ENCODE assay signal across 1 fruit fly cellular context in the genomic region with DNA sequence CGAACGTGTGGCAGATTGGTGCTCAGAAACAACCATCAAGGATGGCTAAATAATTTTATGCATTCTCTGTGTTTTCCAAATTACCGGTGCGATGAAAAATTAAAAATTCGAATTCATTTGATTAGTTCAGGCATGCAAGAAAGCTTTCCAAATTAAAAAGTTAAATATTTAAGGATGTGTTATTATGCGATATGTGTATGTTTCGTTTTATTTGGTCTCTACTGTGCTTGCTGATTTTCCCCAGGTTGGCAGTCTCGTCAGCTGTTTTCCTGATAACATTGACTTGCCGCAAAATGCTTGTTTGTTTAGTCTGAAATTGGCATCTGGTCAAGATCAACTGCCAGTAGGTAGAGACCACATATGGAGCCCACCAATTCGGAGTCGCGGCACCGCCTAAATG.
TF ChIP-seq lines count a peak whose summit lies in the region.

CG2611 (plus strand) TSS at position 299 of the 400 bp plus-strand sequence.

TF ChIP-seq in whole organism, embryonic, 481 proteins besides CTCF, POLR2A, EP300 and RAD21 (continued from another document):
- TF ChIP-seq sug (tag; optimal IDR thresholded peaks at IDR 0.05; lab: Kevin White, UChicago) (peak; percentile 26), CG17802 (tag; optimal IDR thresholded peaks at IDR 0.05; lab: Kevin White, UChicago) (no peak), yki (optimal IDR thresholded peaks at IDR 0.05; lab: Kevin White, UChicago) (no peak), CG31388 (GFP tag; optimal IDR thresholded peaks at IDR 0.05; lab: Kevin White, UChicago) (no peak), Side (GFP tag; optimal IDR thresholded peaks at IDR 0.05; lab: Kevin White, UChicago) (peak; percentile 31), Usf (GFP tag; optimal IDR thresholded peaks at IDR 0.05; lab: Kevin White, UChicago) (no peak), bowl (GFP tag; IDR thresholded peaks at IDR 0.05; lab: Robert Waterston, UW) (no peak), CG12299 (tag; optimal IDR thresholded peaks at IDR 0.05; lab: Kevin White, UChicago) (no peak), ERR (GFP tag; optimal IDR thresholded peaks at IDR 0.05; lab: Kevin White, UChicago) (peak; percentile 7), CG43689 (GFP tag; IDR thresholded peaks at IDR 0.05; lab: Robert Waterston, UW) (0 out of 2 replicates have a peak, but pooled peaks have one; percentile 33), CG13296 (GFP tag; optimal IDR thresholded peaks at IDR 0.05; lab: Kevin White, UChicago) (peak; percentile 36), prd (optimal IDR thresholded peaks at IDR 0.05; lab: Kevin White, UChicago) (no peak), prd (GFP tag; IDR thresholded peaks at IDR 0.05; lab: Robert Waterston, UW) (peak; percentile 68), tx (GFP tag; optimal IDR thresholded peaks at IDR 0.05; lab: Kevin White, UChicago) (peak; percentile 37), D19A (tag; optimal IDR thresholded peaks at IDR 0.05; lab: Kevin White, UChicago) (no peak), phol (tag; optimal IDR thresholded peaks at IDR 0.05; lab: Kevin White, UChicago) (peak; percentile 51), bigmax (GFP tag; optimal IDR thresholded peaks at IDR 0.05; lab: Kevin White, UChicago) (no peak), CG15696 (tag; optimal IDR thresholded peaks at IDR 0.05; lab: Kevin White, UChicago) (peak; percentile 37)
